Worm (Caenorhabditis elegans) whole organism, L4/young adult: ENCODE measurements around the gene semo-1.

Experiments
- W03F9.2 ChIP-seq: fragments of 150-350 bp; optimal IDR thresholded peaks from 2 replicates; lab custom pipeline; 2014; ENCODE audit warnings: missing biosample characterization, missing genetic modification characterization
- him-1 ChIP-seq: sonication (generic microtip); optimal IDR thresholded peaks from 2 replicates; lab custom pipeline; 2016; ENCODE audit warnings: missing genotype, missing genetic modification reagents, missing genetic modification characterization, missing compliant biosample characterization

ce11 chrIV:14050900-14051299 is at the start of gene semo-1:
- TF ChIP-seq him-1 (tag; lab: Kevin White, UChicago) (no peak), W03F9.2 (tag; lab: Kevin White, UChicago) (no peak)
